Fruit fly (Drosophila melanogaster) whole organism, embryonic: ENCODE measurements around the gene Art4.

Experiments
- B-H2 ChIP-seq: fragments of 200-800 bp; sonication (Bioruptor generic); optimal IDR thresholded peaks from 2 replicates; lab custom pipeline; 2018; ENCODE audit warnings: missing biosample characterization, mild to moderate bottlenecking, missing genetic modification characterization
- CG12236 ChIP-seq: fragments of 200-800 bp; sonication (Bioruptor generic); optimal IDR thresholded peaks from 2 replicates; lab custom pipeline; 2016; ENCODE audit warnings: missing biosample characterization, missing genetic modification characterization
- CG12769 ChIP-seq: fragments of 200-800 bp; sonication (Bioruptor generic); optimal IDR thresholded peaks from 2 replicates; lab custom pipeline; 2019; ENCODE audit warnings: missing biosample characterization, mild to moderate bottlenecking, missing genetic modification characterization, moderate library complexity
- CG13296 ChIP-seq: fragments of 200-800 bp; sonication (Bioruptor generic); optimal IDR thresholded peaks from 3 replicates; lab custom pipeline; 2018; ENCODE audit warnings: missing biosample characterization, mild to moderate bottlenecking, missing genetic modification characterization
- CG13624 ChIP-seq: fragments of 200-800 bp; sonication (Bioruptor generic); optimal IDR thresholded peaks from 2 replicates; lab custom pipeline; 2016; ENCODE audit warnings: missing biosample characterization, missing genetic modification characterization
- CG14441 ChIP-seq: fragments of 200-800 bp; sonication (Bioruptor generic); IDR thresholded peaks from 2 replicates; pipeline ENCODE4 v1.3.6; 2022; ENCODE audit warnings: missing biosample characterization, missing genetic modification characterization
- CG15073 ChIP-seq: fragments of 200-800 bp; sonication (Bioruptor generic); optimal IDR thresholded peaks from 2 replicates; lab custom pipeline; 2016; ENCODE audit warnings: missing biosample characterization, missing genetic modification characterization
- CG15514 ChIP-seq: fragments of 200-800 bp; sonication (Bioruptor generic); optimal IDR thresholded peaks from 3 replicates; lab custom pipeline; 2017; ENCODE audit warnings: missing biosample characterization, missing genetic modification characterization, mild to moderate bottlenecking, moderate library complexity, missing genetic modification reagents
- CG17359 ChIP-seq: fragments of 200-800 bp; sonication (Bioruptor generic); optimal IDR thresholded peaks from 3 replicates; lab custom pipeline; 2018; ENCODE audit warnings: missing biosample characterization, mild to moderate bottlenecking, missing genetic modification characterization, moderate library complexity
- CG18599 ChIP-seq: fragments of 200-800 bp; sonication (Bioruptor generic); optimal IDR thresholded peaks from 3 replicates; lab custom pipeline; 2017; ENCODE audit warnings: missing biosample characterization, missing genetic modification characterization, mild to moderate bottlenecking, moderate library complexity, missing genetic modification reagents
- CG2678 ChIP-seq: fragments of 200-800 bp; sonication (Bioruptor generic); optimal IDR thresholded peaks from 3 replicates; lab custom pipeline; 2019; ENCODE audit warnings: missing biosample characterization, mild to moderate bottlenecking, missing genetic modification characterization, moderate library complexity
- CG30431 ChIP-seq: fragments of 200-800 bp; sonication (Bioruptor generic); optimal IDR thresholded peaks from 2 replicates; lab custom pipeline; 2017; ENCODE audit warnings: missing biosample characterization, missing genetic modification characterization
- CG32532 ChIP-seq: fragments of 200-800 bp; sonication (Bioruptor generic); IDR thresholded peaks from 2 replicates; pipeline ENCODE4 v1.3.6; 2022; ENCODE audit warnings: missing biosample characterization, missing genetic modification characterization
- CG3281 ChIP-seq: fragments of 200-800 bp; sonication (Bioruptor generic); optimal IDR thresholded peaks from 3 replicates; lab custom pipeline; 2017; ENCODE audit warnings: missing biosample characterization, mild to moderate bottlenecking, missing genetic modification characterization
- CG34224 ChIP-seq: fragments of 200-800 bp; sonication (Bioruptor generic); IDR thresholded peaks from 3 replicates; pipeline ENCODE4 v1.3.6; 2022; ENCODE audit warnings: missing biosample characterization, missing genetic modification characterization; ENCODE audit not compliant: partially characterized antibody
- CG34376 ChIP-seq: fragments of 200-800 bp; sonication (Bioruptor generic); optimal IDR thresholded peaks from 2 replicates; lab custom pipeline; 2018; ENCODE audit warnings: missing biosample characterization, mild to moderate bottlenecking, missing genetic modification characterization
- CG7357 ChIP-seq: fragments of 200-800 bp; sonication (Bioruptor generic); IDR thresholded peaks from 3 replicates; pipeline ENCODE4 v1.3.6; 2022; ENCODE audit warnings: missing biosample characterization, missing genetic modification characterization
- CG8290 ChIP-seq, 3 experiments: fragments of 200-800 bp; sonication (Bioruptor generic); optimal IDR thresholded peaks; 2 replicates each; lab custom pipeline; 2016 to 2019; ENCODE audit warnings: missing biosample characterization in 3 of 3, missing genetic modification characterization in 3 of 3, mild to moderate bottlenecking in 2 of 3, moderate library complexity in 1 of 3
- CG8765 ChIP-seq: fragments of 200-800 bp; sonication (Bioruptor generic); IDR thresholded peaks from 2 replicates; pipeline ENCODE4 v1.3.6; 2022; ENCODE audit warnings: missing biosample characterization, missing genetic modification characterization
- CG9932 ChIP-seq: fragments of 200-800 bp; sonication (Bioruptor generic); IDR thresholded peaks from 2 replicates; pipeline ENCODE4 v1.3.6; 2022; ENCODE audit warnings: missing biosample characterization, missing genetic modification characterization
- Dbx ChIP-seq: fragments of 200-800 bp; sonication (Bioruptor generic); IDR thresholded peaks from 3 replicates; pipeline ENCODE4 v1.3.6; 2022; ENCODE audit warnings: missing biosample characterization, missing genetic modification characterization
- Deaf1 ChIP-seq: fragments of 200-800 bp; optimal IDR thresholded peaks from 3 replicates; lab custom pipeline; 2019; ENCODE audit warnings: missing biosample characterization, mild to moderate bottlenecking, missing genetic modification characterization, moderate library complexity
- E2f1 ChIP-seq: fragments of 200-800 bp; sonication (Bioruptor generic); IDR thresholded peaks from 2 replicates; pipeline ENCODE4 v1.3.6; 2022; ENCODE audit warnings: missing biosample characterization, missing genetic modification characterization
- Ets65A ChIP-seq: fragments of 200-800 bp; sonication (Bioruptor generic); peaks from one replicate; lab custom pipeline; 2016; ENCODE audit warnings: missing biosample characterization, missing genetic modification characterization
- GATAe ChIP-seq: fragments of 200-800 bp; sonication (Bioruptor generic); conservative IDR thresholded peaks from 2 replicates; pipeline ENCODE4 v1.3.6; 2022; ENCODE audit warnings: missing biosample characterization, missing genetic modification characterization
- HmgZ ChIP-seq: fragments of 200-800 bp; sonication (Bioruptor generic); optimal IDR thresholded peaks from 2 replicates; lab custom pipeline; 2018; ENCODE audit warnings: missing biosample characterization, mild to moderate bottlenecking, missing genetic modification characterization
- Hmr ChIP-seq: fragments of 200-800 bp; sonication (Bioruptor generic); optimal IDR thresholded peaks from 3 replicates; lab custom pipeline; 2017; ENCODE audit warnings: mild to moderate bottlenecking, missing biosample characterization, missing genetic modification reagents, missing genetic modification characterization
- Med ChIP-seq: fragments of 200-800 bp; sonication (Bioruptor generic); peaks from one replicate; lab custom pipeline; 2016; ENCODE audit warnings: missing biosample characterization, missing genetic modification characterization, mild to moderate bottlenecking, inconsistent platforms, moderate library complexity
- Ptx1 ChIP-seq: fragments of 200-800 bp; sonication (Bioruptor generic); IDR thresholded peaks from 2 replicates; pipeline ENCODE4 v1.3.6; 2022; ENCODE audit warnings: missing biosample characterization, missing genetic modification characterization
- Six4 ChIP-seq: fragments of 200-800 bp; sonication (Bioruptor generic); optimal IDR thresholded peaks from 2 replicates; lab custom pipeline; 2016; ENCODE audit warnings: missing biosample characterization, missing genetic modification characterization
- Stat92E ChIP-seq, 3 experiments: fragments of >200 bp in 2 of 3; fragments of 200-800 bp in 1 of 3; sonication (Bioruptor generic) in 1 of 3; optimal IDR thresholded peaks; 2 replicates each; lab custom pipeline; 2017 to 2019; ENCODE audit warnings: missing biosample characterization in 3 of 3, missing genetic modification characterization in 3 of 3, mild to moderate bottlenecking in 1 of 3, moderate library complexity in 1 of 3
- Xrp1 ChIP-seq: fragments of 200-800 bp; sonication (Bioruptor generic); IDR thresholded peaks from 2 replicates; pipeline ENCODE4 v1.3.6; 2022; ENCODE audit warnings: missing biosample characterization, missing genetic modification characterization
- caup ChIP-seq: fragments of 200-800 bp; sonication (Bioruptor generic); optimal IDR thresholded peaks from 3 replicates; lab custom pipeline; 2017; ENCODE audit warnings: missing biosample characterization, mild to moderate bottlenecking, missing genetic modification characterization, moderate library complexity; ENCODE audit not compliant: severe bottlenecking
- crc ChIP-seq: fragments of 200-800 bp; sonication (Bioruptor generic); optimal IDR thresholded peaks from 2 replicates; lab custom pipeline; 2016; ENCODE audit warnings: missing biosample characterization, missing genetic modification characterization
- cwo ChIP-seq: fragments of 200-800 bp; sonication (Bioruptor generic); optimal IDR thresholded peaks from 3 replicates; lab custom pipeline; 2017; ENCODE audit warnings: missing biosample characterization, missing genetic modification characterization, mild to moderate bottlenecking, moderate library complexity, missing genetic modification reagents
- exex ChIP-seq: fragments of 200-800 bp; sonication (Bioruptor generic); optimal IDR thresholded peaks from 4 replicates; lab custom pipeline; 2018; ENCODE audit warnings: missing biosample characterization, mild to moderate bottlenecking, missing genetic modification characterization, moderate library complexity
- grn ChIP-seq: fragments of 200-800 bp; sonication (Bioruptor generic); optimal IDR thresholded peaks from 3 replicates; lab custom pipeline; 2017; ENCODE audit warnings: missing biosample characterization, missing genetic modification characterization
- gro ChIP-seq: fragments of 200-800 bp; sonication (Bioruptor generic); optimal IDR thresholded peaks from 2 replicates; lab custom pipeline; 2016; ENCODE audit warnings: missing biosample characterization, missing genetic modification characterization
- hb ChIP-seq: fragments of 200-800 bp; sonication (Bioruptor generic); IDR thresholded peaks from 3 replicates; pipeline ENCODE4 v1.3.6; 2022; ENCODE audit warnings: missing biosample characterization, missing genetic modification characterization; ENCODE audit not compliant: partially characterized antibody
- nerfin-2 ChIP-seq: fragments of 200-800 bp; sonication (Bioruptor generic); IDR thresholded peaks from 2 replicates; pipeline ENCODE4 v1.3.6; 2022; ENCODE audit warnings: missing biosample characterization, missing genetic modification characterization; ENCODE audit not compliant: partially characterized antibody
- pita ChIP-seq: fragments of 200-800 bp; sonication (Bioruptor generic); optimal IDR thresholded peaks from 2 replicates; lab custom pipeline; 2017; ENCODE audit warnings: missing biosample characterization, mild to moderate bottlenecking, missing genetic modification characterization
- sens ChIP-seq: fragments of 200-800 bp; sonication (Bioruptor generic); peaks from one replicate; lab custom pipeline; 2016; ENCODE audit warnings: missing biosample characterization, missing genetic modification characterization
- sr ChIP-seq: fragments of 200-800 bp; sonication (Bioruptor generic); IDR thresholded peaks from 3 replicates; pipeline ENCODE4 v1.3.6; 2022; ENCODE audit warnings: missing biosample characterization, missing genetic modification characterization
- stc ChIP-seq: fragments of 200-800 bp; sonication (Bioruptor generic); IDR thresholded peaks from 2 replicates; pipeline ENCODE4 v1.3.6; 2022; ENCODE audit warnings: missing biosample characterization, missing genetic modification characterization
- sug ChIP-seq: fragments of 200-800 bp; optimal IDR thresholded peaks from 2 replicates; lab custom pipeline; 2019; ENCODE audit warnings: missing biosample characterization, mild to moderate bottlenecking, missing genetic modification characterization, moderate library complexity

Art4 gene

dm6 chr3R:9940565-9941258, 45.1 kb downstream of the Art4 start (continued):
- no peak for TF ChIP-seq nerfin-2 (GFP tag; lab: Robert Waterston, UW)
- peak; percentile 20; the same call in 1 of the 2 replicates for TF ChIP-seq stc
- peak in 1 of 3 experiments; percentile 26 for TF ChIP-seq Stat92E (GFP tag; optimal IDR thresholded peaks at IDR 0.05; lab: Kevin White, UChicago)
- TF ChIP-seq grn (GFP tag; lab: Kevin White, UChicago): peak; percentile 87
- TF ChIP-seq sens: peak; percentile 42
- peak; percentile 68 for TF ChIP-seq GATAe
- TF ChIP-seq CG18599 (GFP tag; lab: Kevin White, UChicago): peak; percentile 19
- TF ChIP-seq CG15073 (GFP tag; lab: Kevin White, UChicago): no peak
- TF ChIP-seq CG3281: peak; percentile 28
- no peak for TF ChIP-seq CG30431 (GFP tag; lab: Kevin White, UChicago)
- peak; percentile 5 for TF ChIP-seq Ets65A

- TF ChIP-seq B-H2 (GFP tag; lab: Kevin White, UChicago): peak; percentile 23
- peak; percentile 46; the same call in 1 of the 3 replicates for TF ChIP-seq Dbx (GFP tag; lab: Robert Waterston, UW)
- 0 out of 3 replicates have a peak, but pooled peaks have one; percentile 25 for TF ChIP-seq sr (GFP tag; lab: Robert Waterston, UW)
- peak; percentile 43 for TF ChIP-seq HmgZ (tag; lab: Kevin White, UChicago)
- TF ChIP-seq exex (tag; lab: Kevin White, UChicago): peak; percentile 75
- peak; percentile 48; the same call in 1 of the 2 replicates for TF ChIP-seq CG9932
- TF ChIP-seq CG12769 (tag; lab: Kevin White, UChicago): peak; percentile 79
- no peak for TF ChIP-seq Xrp1 (GFP tag; lab: Robert Waterston, UW)
- TF ChIP-seq hb (GFP tag; lab: Robert Waterston, UW): 0 out of 3 replicates have a peak, but pooled peaks have one; percentile 34
- peak; percentile 13 for TF ChIP-seq CG15514 (GFP tag; lab: Kevin White, UChicago)
- peak; percentile 52 for TF ChIP-seq CG18599 (GFP tag; lab: Kevin White, UChicago)
- peak; percentile 35 for TF ChIP-seq caup (GFP tag; lab: Kevin White, UChicago)
- peak; percentile 79 for TF ChIP-seq CG13624 (GFP tag; lab: Kevin White, UChicago)
- no peak for TF ChIP-seq CG12236 (GFP tag; lab: Kevin White, UChicago)
- peak; percentile 58 for TF ChIP-seq GATAe
- TF ChIP-seq CG8765: no peak
- TF ChIP-seq Deaf1 (tag; lab: Kevin White, UChicago): peak; percentile 9
- TF ChIP-seq Hmr (GFP tag; lab: Kevin White, UChicago): peak; percentile 45
- TF ChIP-seq CG34376 (GFP tag; lab: Kevin White, UChicago): peak; percentile 81
- TF ChIP-seq Ptx1 (GFP tag; lab: Robert Waterston, UW): peak; percentile 19; the same call in 1 of the 2 replicates
- peak; percentile 49 for TF ChIP-seq CG13296 (GFP tag; lab: Kevin White, UChicago)
- TF ChIP-seq crc: no peak
- TF ChIP-seq gro (GFP tag; lab: Kevin White, UChicago): peak; percentile 42
- no peak for TF ChIP-seq pita (GFP tag; lab: Kevin White, UChicago)
- TF ChIP-seq CG14441: peak; percentile 21; the same call in 1 of the 2 replicates
- 0 out of 2 replicates have a peak, but pooled peaks have one; percentile 14 for TF ChIP-seq E2f1 (GFP tag; lab: Robert Waterston, UW)
- peak; percentile 72 for TF ChIP-seq sug (tag; lab: Kevin White, UChicago)
- no peak for TF ChIP-seq CG8290 (GFP tag; optimal IDR thresholded peaks at IDR 0.05; lab: Kevin White, UChicago)
- TF ChIP-seq CG8290 (tag; optimal IDR thresholded peaks at IDR 0.05; lab: Kevin White, UChicago): peak in 1 of 2 experiments; percentile 25
- TF ChIP-seq CG7357 (GFP tag; lab: Robert Waterston, UW): no peak
- peak; percentile 1 for TF ChIP-seq CG17359 (tag; lab: Kevin White, UChicago)
- TF ChIP-seq Six4: no peak
- peak; percentile 3 for TF ChIP-seq Med (GFP tag; lab: Kevin White, UChicago)
- 0 out of 2 replicates have a peak, but pooled peaks have one; percentile 25 for TF ChIP-seq CG32532
- peak; percentile 18; the same call in 1 of the 3 replicates for TF ChIP-seq CG34224 (GFP tag; lab: Robert Waterston, UW)
- TF ChIP-seq CG2678: peak; percentile 30
- peak; percentile 95 for TF ChIP-seq cwo (GFP tag; lab: Kevin White, UChicago)
Observed at dm6 chr3R:9939333-9939979, 46.4 kb downstream of the Art4 start.
